Fruit fly (Drosophila melanogaster) S2 (cell line): ENCODE results near the gene siz.

Experiments used
- CG8478 ChIP-seq: fragments of >200 bp; optimal IDR thresholded peaks from 2 replicates; lab custom pipeline; 2018
- CTCF ChIP-seq, 2 experiments: fragments of >200 bp; optimal IDR thresholded peaks; 2 replicates each; lab custom pipeline; 2018

DNA sequence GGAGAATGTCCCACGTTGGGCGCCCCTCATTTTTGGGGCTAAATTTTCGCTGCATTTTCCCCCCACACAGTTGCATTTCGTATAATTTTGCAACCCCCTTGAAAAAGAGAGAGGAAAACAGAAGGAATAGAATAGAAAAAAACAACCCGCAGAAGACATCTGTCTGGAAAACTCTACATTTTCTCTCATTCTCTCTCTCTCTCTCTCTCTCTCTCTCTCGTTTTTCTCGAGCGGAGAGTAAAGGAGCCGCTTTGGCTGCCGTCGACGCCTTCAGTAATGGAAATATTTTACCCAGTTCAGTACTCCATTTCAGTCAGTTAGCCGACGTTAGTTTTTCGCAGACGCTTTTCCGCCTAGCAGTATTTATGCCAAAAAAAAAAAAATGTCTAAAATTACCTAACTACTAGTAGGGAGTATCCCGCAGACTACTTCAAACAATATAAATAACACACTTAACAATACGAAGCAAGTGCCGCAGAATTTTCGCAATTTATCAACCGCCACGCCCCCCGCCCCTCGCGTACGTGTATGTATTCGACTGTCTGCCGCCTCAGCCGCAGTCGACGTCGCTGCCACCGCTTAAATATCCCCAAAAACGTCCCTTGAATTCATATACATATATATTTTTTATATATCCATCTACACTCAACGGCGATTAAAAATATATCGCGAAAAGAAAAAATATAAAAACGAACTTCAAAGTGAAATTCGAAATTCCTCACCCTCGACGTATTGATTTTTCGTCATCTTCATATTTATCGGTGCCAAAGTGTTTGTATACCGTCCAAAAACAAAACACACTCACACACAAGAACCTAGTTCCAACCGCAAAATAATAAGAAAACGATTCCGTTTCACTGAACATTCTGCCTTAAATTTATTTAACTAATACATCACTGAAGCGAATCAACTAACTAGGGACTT, 13.7 kb downstream of the siz start:
- TF ChIP-seq CTCF (optimal IDR thresholded peaks at IDR 0.05; lab: Kevin White, UChicago), result no peak
- no peak for TF ChIP-seq CG8478 (lab: Kevin White, UChicago)
